Fruit fly (Drosophila melanogaster): Measurements from ENCODE around the gene CG13978.

DNA sequence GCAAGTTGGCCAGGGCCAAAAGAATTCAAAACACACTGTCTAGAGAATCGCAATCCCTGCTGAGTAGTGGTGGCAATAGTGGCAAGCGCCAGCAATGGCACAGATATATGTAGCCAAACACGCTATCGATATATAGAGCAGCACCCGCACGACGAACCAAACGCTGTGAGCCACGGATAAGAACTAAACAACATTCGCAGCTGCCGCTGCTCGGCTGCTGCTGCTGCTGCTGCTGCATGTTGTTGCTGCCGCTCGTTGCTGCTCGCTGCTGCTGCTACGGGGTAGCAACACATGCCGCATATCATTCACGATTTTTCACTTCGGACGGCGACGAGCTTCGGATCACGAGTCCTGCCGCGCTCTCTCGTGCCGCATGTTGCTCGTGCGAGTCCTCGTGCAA, 26.7 kb upstream of the CG13978 start, which contains the start of gene side:
- TF ChIP-seq CG8478 (optimal IDR thresholded peaks at IDR 0.05) = no peak
- no peak for TF ChIP-seq EcR (GFP tag; optimal IDR thresholded peaks at IDR 0.05)
- TF ChIP-seq psq (optimal IDR thresholded peaks at IDR 0.05) = no peak
- no peak for TF ChIP-seq Dll (optimal IDR thresholded peaks at IDR 0.05)

All from whole organism.